Fruit fly (Drosophila melanogaster) whole organism, embryonic: ENCODE results near the gene Adck5.

Source experiments
- Adf1 ChIP-seq: fragments of 200-800 bp; sonication (Bioruptor generic); IDR thresholded peaks from 2 replicates; pipeline ENCODE4 v1.3.6; 2022; ENCODE audit warnings: missing biosample characterization, missing genetic modification characterization
- Antp ChIP-seq: fragments of 200-800 bp; sonication (Bioruptor generic); optimal IDR thresholded peaks from 3 replicates; lab custom pipeline; 2016; ENCODE audit warnings: missing biosample characterization, missing genetic modification characterization
- Awh ChIP-seq: fragments of 200-800 bp; sonication (Bioruptor generic); IDR thresholded peaks from 2 replicates; pipeline ENCODE4, ENCODE4 v1.3.6; 2022; ENCODE audit warnings: missing biosample characterization, missing genetic modification characterization
- CG10431 ChIP-seq: fragments of 200-800 bp; sonication (Bioruptor generic); optimal IDR thresholded peaks from 3 replicates; lab custom pipeline; 2018; ENCODE audit warnings: missing biosample characterization, mild to moderate bottlenecking, missing genetic modification characterization
- CG12769 ChIP-seq: fragments of 200-800 bp; sonication (Bioruptor generic); optimal IDR thresholded peaks from 2 replicates; lab custom pipeline; 2019; ENCODE audit warnings: missing biosample characterization, mild to moderate bottlenecking, missing genetic modification characterization, moderate library complexity
- CG13894 ChIP-seq: fragments of 200-800 bp; sonication (Bioruptor generic); optimal IDR thresholded peaks from 3 replicates; lab custom pipeline; 2018; ENCODE audit warnings: missing biosample characterization, mild to moderate bottlenecking, missing genetic modification characterization, moderate library complexity
- CG14860 ChIP-seq: fragments of 200-800 bp; sonication (Bioruptor generic); IDR thresholded peaks from 3 replicates; pipeline ENCODE4 v1.3.6; 2022; ENCODE audit warnings: missing biosample characterization, missing genetic modification characterization; ENCODE audit not compliant: partially characterized antibody
- CG2116 ChIP-seq: fragments of 200-800 bp; sonication (Bioruptor generic); optimal IDR thresholded peaks from 3 replicates; lab custom pipeline; 2018; ENCODE audit warnings: missing biosample characterization, mild to moderate bottlenecking, missing genetic modification characterization
- CG2202 ChIP-seq: fragments of 200-800 bp; sonication (Bioruptor generic); optimal IDR thresholded peaks from 2 replicates; lab custom pipeline; 2018; ENCODE audit warnings: missing biosample characterization, mild to moderate bottlenecking, missing genetic modification characterization
- CG31224 ChIP-seq: fragments of 200-800 bp; sonication (Bioruptor generic); IDR thresholded peaks from 2 replicates; pipeline ENCODE4 v1.3.6; 2022; ENCODE audit warnings: missing biosample characterization, missing genetic modification characterization
- CG34422 ChIP-seq: fragments of 200-800 bp; sonication (Bioruptor generic); IDR thresholded peaks from 3 replicates; pipeline ENCODE4 v1.3.6; 2022; ENCODE audit warnings: missing biosample characterization, missing genetic modification characterization
- CG4854 ChIP-seq: fragments of 200-800 bp; sonication (Bioruptor generic); optimal IDR thresholded peaks from 2 replicates; lab custom pipeline; 2016; ENCODE audit warnings: missing biosample characterization, missing genetic modification characterization, inconsistent platforms
- CG5180 ChIP-seq: fragments of 200-800 bp; sonication (Bioruptor generic); optimal IDR thresholded peaks from 3 replicates; lab custom pipeline; 2017; ENCODE audit warnings: missing biosample characterization, missing genetic modification characterization, mild to moderate bottlenecking, moderate library complexity, missing genetic modification reagents
- CG5953 ChIP-seq: fragments of 200-800 bp; sonication (Bioruptor generic); IDR thresholded peaks from 2 replicates; pipeline ENCODE4 v1.3.6; 2022; ENCODE audit warnings: missing biosample characterization, missing genetic modification characterization
- CG9727 ChIP-seq: fragments of 200-800 bp; sonication (Bioruptor generic); optimal IDR thresholded peaks from 3 replicates; lab custom pipeline; 2017; ENCODE audit warnings: missing biosample characterization, mild to moderate bottlenecking, missing genetic modification characterization
- Chrac-16 ChIP-seq: fragments of 200-800 bp; sonication (Bioruptor generic); optimal IDR thresholded peaks from 3 replicates; lab custom pipeline; 2016; ENCODE audit warnings: missing biosample characterization, missing genetic modification characterization
- CoRest ChIP-seq: fragments of 200-800 bp; sonication (Bioruptor generic); optimal IDR thresholded peaks from 3 replicates; lab custom pipeline; 2018; ENCODE audit warnings: missing biosample characterization, mild to moderate bottlenecking, missing genetic modification characterization, moderate library complexity
- D19A ChIP-seq: fragments of 200-800 bp; optimal IDR thresholded peaks from 3 replicates; lab custom pipeline; 2019; ENCODE audit warnings: missing biosample characterization, mild to moderate bottlenecking, missing genetic modification characterization, moderate library complexity
- Dbx ChIP-seq: fragments of 200-800 bp; sonication (Bioruptor generic); IDR thresholded peaks from 3 replicates; pipeline ENCODE4 v1.3.6; 2022; ENCODE audit warnings: missing biosample characterization, missing genetic modification characterization
- E2f2 ChIP-seq: fragments of 200-800 bp; sonication (Bioruptor generic); IDR thresholded peaks from 2 replicates; pipeline ENCODE4 v1.3.6; 2022; ENCODE audit warnings: missing biosample characterization, missing genetic modification characterization
- Gug ChIP-seq: fragments of 200-800 bp; sonication (Bioruptor generic); IDR thresholded peaks from 4 replicates; pipeline ENCODE4 v1.3.6; 2022; ENCODE audit warnings: missing biosample characterization, missing genetic modification characterization
- H15 ChIP-seq: fragments of 200-800 bp; sonication (Bioruptor generic); IDR thresholded peaks from 3 replicates; pipeline ENCODE4 v1.3.6; 2022; ENCODE audit warnings: missing biosample characterization, missing genetic modification characterization
- HHEX ChIP-seq: fragments of 200-800 bp; sonication (Bioruptor generic); optimal IDR thresholded peaks from 3 replicates; lab custom pipeline; 2017; ENCODE audit warnings: missing biosample characterization, mild to moderate bottlenecking, missing genetic modification characterization, missing genetic modification reagents
- HLH54F ChIP-seq: fragments of 200-800 bp; sonication (Bioruptor generic); optimal IDR thresholded peaks from 3 replicates; lab custom pipeline; 2016; ENCODE audit warnings: missing biosample characterization, missing genetic modification characterization
- MESR4 ChIP-seq: fragments of 200-800 bp; sonication (Bioruptor generic); optimal IDR thresholded peaks from 2 replicates; lab custom pipeline; 2018; ENCODE audit warnings: missing biosample characterization, mild to moderate bottlenecking, missing genetic modification characterization, moderate library complexity
- Meics ChIP-seq: fragments of 200-800 bp; sonication (Bioruptor generic); optimal IDR thresholded peaks from 2 replicates; lab custom pipeline; 2017; ENCODE audit warnings: missing biosample characterization, mild to moderate bottlenecking, missing genetic modification characterization
- Nf-YB ChIP-seq: fragments of 200-800 bp; sonication (Bioruptor generic); optimal IDR thresholded peaks from 3 replicates; lab custom pipeline; 2019; ENCODE audit warnings: missing biosample characterization, mild to moderate bottlenecking, missing genetic modification characterization, moderate library complexity
- Rfx ChIP-seq: fragments of 200-800 bp; sonication (Bioruptor generic); IDR thresholded peaks from 2 replicates; pipeline ENCODE4 v1.3.6; 2022; ENCODE audit warnings: missing biosample characterization, missing genetic modification characterization
- Side ChIP-seq: fragments of 200-800 bp; sonication (Bioruptor generic); optimal IDR thresholded peaks from 2 replicates; lab custom pipeline; 2016; ENCODE audit warnings: missing biosample characterization, missing genetic modification characterization
- Stat92E ChIP-seq, 3 experiments: fragments of >200 bp in 2 of 3; fragments of 200-800 bp in 1 of 3; sonication (Bioruptor generic) in 1 of 3; optimal IDR thresholded peaks; 2 replicates each; lab custom pipeline; 2017 to 2019; ENCODE audit warnings: missing biosample characterization in 3 of 3, missing genetic modification characterization in 3 of 3, mild to moderate bottlenecking in 1 of 3, moderate library complexity in 1 of 3
- YL-1 ChIP-seq: fragments of 200-800 bp; sonication (Bioruptor generic); optimal IDR thresholded peaks from 3 replicates; lab custom pipeline; 2017; ENCODE audit warnings: missing biosample characterization, mild to moderate bottlenecking, missing genetic modification characterization
- bbx ChIP-seq: fragments of 200-800 bp; sonication (Bioruptor generic); IDR thresholded peaks from 2 replicates; pipeline ENCODE4 v1.3.6; 2022; ENCODE audit warnings: missing biosample characterization, missing genetic modification characterization; ENCODE audit not compliant: partially characterized antibody
- dm ChIP-seq: fragments of 200-800 bp; sonication (Bioruptor generic); optimal IDR thresholded peaks from 3 replicates; lab custom pipeline; 2016; ENCODE audit warnings: missing biosample characterization, missing genetic modification characterization
- fru ChIP-seq: fragments of >200 bp; optimal IDR thresholded peaks from 2 replicates; lab custom pipeline; 2017
- grn ChIP-seq: fragments of 200-800 bp; sonication (Bioruptor generic); optimal IDR thresholded peaks from 3 replicates; lab custom pipeline; 2017; ENCODE audit warnings: missing biosample characterization, missing genetic modification characterization
- nerfin-1 ChIP-seq: fragments of 200-800 bp; sonication (Bioruptor generic); optimal IDR thresholded peaks from 3 replicates; lab custom pipeline; 2019; ENCODE audit warnings: missing biosample characterization, mild to moderate bottlenecking, missing genetic modification characterization, moderate library complexity
- pan ChIP-seq, 4 experiments: fragments of >200 bp in 3 of 4; fragments of 200-800 bp in 1 of 4; sonication (Bioruptor generic) in 1 of 4; optimal IDR thresholded peaks in 3 of 4; IDR thresholded peaks in 1 of 4; 2 replicates each; pipeline versions ENCODE4 v1.3.6 to Lab custom; 2017 to 2022; ENCODE audit warnings: missing biosample characterization in 2 of 4, missing genetic modification characterization in 2 of 4, mixed read lengths in 1 of 4
- pho ChIP-seq: fragments of 200-800 bp; sonication (Bioruptor generic); optimal IDR thresholded peaks from 2 replicates; lab custom pipeline; 2016; ENCODE audit warnings: missing biosample characterization, missing genetic modification characterization
- pum ChIP-seq: fragments of 200-800 bp; sonication (Bioruptor generic); optimal IDR thresholded peaks from 2 replicates; lab custom pipeline; 2016; ENCODE audit warnings: missing biosample characterization, missing genetic modification characterization
- ranshi ChIP-seq: fragments of 200-800 bp; sonication (Bioruptor generic); IDR thresholded peaks from 2 replicates; pipeline ENCODE4 v1.3.6; 2022; ENCODE audit warnings: missing biosample characterization, missing genetic modification characterization
- run ChIP-seq: fragments of 200-800 bp; sonication (Bioruptor generic); optimal IDR thresholded peaks from 3 replicates; lab custom pipeline; 2018; ENCODE audit warnings: missing biosample characterization, mild to moderate bottlenecking, missing genetic modification characterization
- sens ChIP-seq: fragments of 200-800 bp; sonication (Bioruptor generic); peaks from one replicate; lab custom pipeline; 2016; ENCODE audit warnings: missing biosample characterization, missing genetic modification characterization
- tap ChIP-seq: fragments of 200-800 bp; optimal IDR thresholded peaks from 3 replicates; lab custom pipeline; 2019; ENCODE audit warnings: missing biosample characterization, mild to moderate bottlenecking, missing genetic modification characterization, moderate library complexity
- tio ChIP-seq: fragments of 200-800 bp; sonication (Bioruptor generic); optimal IDR thresholded peaks from 2 replicates; lab custom pipeline; 2017; ENCODE audit warnings: missing biosample characterization, missing genetic modification characterization, inconsistent platforms
- twi ChIP-seq: fragments of 200-800 bp; optimal IDR thresholded peaks from 2 replicates; lab custom pipeline; 2019; ENCODE audit warnings: missing biosample characterization, mild to moderate bottlenecking, missing genetic modification characterization, moderate library complexity
- tx ChIP-seq: fragments of 200-800 bp; sonication (Bioruptor generic); optimal IDR thresholded peaks from 2 replicates; lab custom pipeline; 2016; ENCODE audit warnings: missing biosample characterization, missing genetic modification characterization
- unpg ChIP-seq: fragments of 200-800 bp; sonication (Bioruptor generic); optimal IDR thresholded peaks from 3 replicates; lab custom pipeline; 2018; ENCODE audit warnings: missing biosample characterization, mild to moderate bottlenecking, missing genetic modification characterization, moderate library complexity
- wor ChIP-seq: fragments of 200-800 bp; sonication (Bioruptor generic); IDR thresholded peaks from 2 replicates; pipeline ENCODE4 v1.3.6; 2022; ENCODE audit warnings: missing biosample characterization, missing genetic modification characterization
- zfh1 ChIP-seq: fragments of 200-800 bp; sonication (Bioruptor generic); IDR thresholded peaks from 3 replicates; pipeline ENCODE4 v1.3.6; 2022; ENCODE audit warnings: missing biosample characterization, missing genetic modification characterization

Gene Adck5

DNA sequence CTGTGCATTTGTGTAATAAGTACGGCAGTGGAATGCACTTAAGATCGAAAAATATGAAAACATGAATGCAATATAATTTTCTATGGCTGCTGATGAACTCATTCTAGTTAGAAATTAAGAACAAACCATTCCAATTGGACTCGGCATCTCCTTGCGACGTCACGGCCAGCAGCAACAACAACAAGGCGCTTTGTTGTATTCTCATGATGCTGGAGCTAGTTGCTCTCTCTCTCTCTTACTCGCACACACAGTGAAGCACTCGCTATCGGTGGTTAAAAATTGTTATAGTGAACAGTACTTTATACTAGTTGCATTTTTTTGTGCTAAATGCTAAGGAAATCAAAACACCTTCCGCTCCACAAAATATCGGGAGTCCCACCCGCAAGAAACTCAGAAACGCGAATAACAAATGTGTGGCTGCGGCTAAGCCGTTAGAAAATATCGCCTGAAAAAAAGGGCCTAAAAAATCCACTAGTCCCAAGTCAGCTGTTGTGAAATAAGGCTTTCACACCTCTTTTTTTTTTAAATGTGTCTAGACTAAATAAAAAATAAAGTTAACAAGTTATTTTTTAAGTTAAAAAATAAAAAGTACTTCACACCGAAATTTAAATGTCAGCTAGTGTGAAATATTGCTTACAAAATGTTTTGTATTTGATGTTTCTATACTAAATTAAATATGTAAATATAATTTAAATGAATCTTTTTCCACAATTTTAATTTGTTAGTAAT, 36.2 kb downstream of the Adck5 start, which contains the start of gene Plod (continued):
- no peak for TF ChIP-seq Gug
- peak; percentile 54 for TF ChIP-seq run
- peak; percentile 28 for TF ChIP-seq HLH54F (GFP tag; lab: Kevin White, UChicago)
- peak; percentile 54 for TF ChIP-seq Rfx (GFP tag; lab: Robert Waterston, UW)
- TF ChIP-seq E2f2: 0 out of 2 replicates have a peak, but pooled peaks have one; percentile 39
- TF ChIP-seq tio (GFP tag; lab: Kevin White, UChicago): no peak
- no peak for TF ChIP-seq grn (GFP tag; lab: Kevin White, UChicago)
- TF ChIP-seq wor (GFP tag; lab: Robert Waterston, UW): no peak
- TF ChIP-seq CG14860 (GFP tag; lab: Robert Waterston, UW): no peak; the same call in 2 of the 3 replicates
- no peak for TF ChIP-seq CG4854 (GFP tag; lab: Kevin White, UChicago)
- no peak for TF ChIP-seq pum
- TF ChIP-seq CG34422 (GFP tag; lab: Robert Waterston, UW): peak; percentile 79; the same call in 2 of the 3 replicates
- 0 out of 2 replicates have a peak, but pooled peaks have one; percentile 16 for TF ChIP-seq CG31224
- TF ChIP-seq Nf-YB (GFP tag; lab: Kevin White, UChicago): no peak
- peak; percentile 27 for TF ChIP-seq CG2202 (tag; lab: Kevin White, UChicago)
- peak; percentile 45 for TF ChIP-seq CG2116 (GFP tag; lab: Kevin White, UChicago)
- TF ChIP-seq pho (GFP tag; lab: Kevin White, UChicago): peak; percentile 38
- TF ChIP-seq ranshi (GFP tag; lab: Robert Waterston, UW): peak; percentile 46; the same call in 1 of the 2 replicates
- TF ChIP-seq CG12769: peak; percentile 39
- TF ChIP-seq Dbx (GFP tag; lab: Robert Waterston, UW): peak; percentile 56
- peak; percentile 63 for TF ChIP-seq YL-1 (GFP tag; lab: Kevin White, UChicago)
- TF ChIP-seq Meics (GFP tag; lab: Kevin White, UChicago): peak; percentile 56
- TF ChIP-seq CG10431 (GFP tag; lab: Kevin White, UChicago): peak; percentile 16
- TF ChIP-seq twi (tag; lab: Kevin White, UChicago): no peak
- peak; percentile 65; the same call in 1 of the 2 replicates for TF ChIP-seq bbx (GFP tag; lab: Robert Waterston, UW)
- TF ChIP-seq Antp: peak; percentile 1
- TF ChIP-seq pan (optimal IDR thresholded peaks at IDR 0.05; lab: Kevin White, UChicago): no peak
- TF ChIP-seq pan (GFP tag; optimal IDR thresholded peaks at IDR 0.05 in 1 of 2, IDR thresholded peaks at IDR 0.05 in 1 of 2): peak in 1 of 2 experiments; percentile 55
- no peak for TF ChIP-seq H15 (GFP tag; lab: Robert Waterston, UW)
- no peak for TF ChIP-seq tap (tag; lab: Kevin White, UChicago)
- peak; percentile 52 for TF ChIP-seq CG9727 (GFP tag; lab: Kevin White, UChicago)
- TF ChIP-seq CG5953 (GFP tag; lab: Robert Waterston, UW): no peak
- TF ChIP-seq Awh (GFP tag; lab: Robert Waterston, UW): peak; percentile 39; the same call in 1 of the 2 replicates
- TF ChIP-seq dm (GFP tag; lab: Kevin White, UChicago): no peak
- no peak for TF ChIP-seq HHEX (GFP tag; lab: Kevin White, UChicago)
- peak; percentile 15 for TF ChIP-seq D19A
- TF ChIP-seq sens (GFP tag; lab: Kevin White, UChicago): peak; percentile 92
- TF ChIP-seq Adf1 (GFP tag; lab: Robert Waterston, UW): no peak; the same call in 1 of the 2 replicates
- TF ChIP-seq CG5180 (GFP tag; lab: Kevin White, UChicago): peak; percentile 41
- peak; percentile 69 for TF ChIP-seq CoRest (tag; lab: Kevin White, UChicago)
- TF ChIP-seq Chrac-16 (GFP tag; lab: Kevin White, UChicago): peak; percentile 32
- peak; percentile 44; the same call in 1 of the 3 replicates for TF ChIP-seq zfh1 (GFP tag; lab: Robert Waterston, UW)
- TF ChIP-seq MESR4 (GFP tag; lab: Kevin White, UChicago): peak; percentile 84
- TF ChIP-seq Stat92E (GFP tag; optimal IDR thresholded peaks at IDR 0.05; lab: Kevin White, UChicago): peak in 1 of 3 experiments; percentile 16
- TF ChIP-seq tx (GFP tag; lab: Kevin White, UChicago): no peak
- peak; percentile 46 for TF ChIP-seq Side (GFP tag; lab: Kevin White, UChicago)
- TF ChIP-seq CG13894: peak; percentile 56
- TF ChIP-seq fru (lab: Kevin White, UChicago): no peak
- TF ChIP-seq nerfin-1 (tag; lab: Kevin White, UChicago): peak; percentile 22
- peak; percentile 56 for TF ChIP-seq unpg (GFP tag; lab: Kevin White, UChicago)
